Worm (Caenorhabditis elegans): ENCODE measurements around the gene F58A6.9.

The F58A6.9 gene

ce11 chrII:5181497-5181896 lies 22.8 kb upstream of the F58A6.9 start:
- TF ChIP-seq hmg-11 (tag; optimal IDR thresholded peaks at IDR 0.05): peak; percentile 49
- no peak for TF ChIP-seq R02D3.7 (tag; optimal IDR thresholded peaks at IDR 0.05)
- TF ChIP-seq nhr-23 (tag; optimal IDR thresholded peaks at IDR 0.05): peak; percentile 49
- TF ChIP-seq unc-62 (GFP tag; optimal IDR thresholded peaks at IDR 0.05): peak; percentile 60
- no peak for TF ChIP-seq nhr-28 (tag; optimal IDR thresholded peaks at IDR 0.05)
- TF ChIP-seq lsy-12 (tag; optimal IDR thresholded peaks at IDR 0.05): peak; percentile 56
- peak; percentile 40 for TF ChIP-seq fkh-10 (GFP tag; optimal IDR thresholded peaks at IDR 0.05)
- TF ChIP-seq daf-12 (tag; optimal IDR thresholded peaks at IDR 0.05): no peak
- TF ChIP-seq ztf-11 (tag; optimal IDR thresholded peaks at IDR 0.05): no peak
- TF ChIP-seq lin-15B (tag; optimal IDR thresholded peaks at IDR 0.05): peak; percentile 37
- no peak for TF ChIP-seq mml-1 (tag; optimal IDR thresholded peaks at IDR 0.05)
- TF ChIP-seq nhr-43 (tag; optimal IDR thresholded peaks at IDR 0.05; ENCODE audit: poor library complexity, severe bottlenecking): peak; percentile 63
- TF ChIP-seq nfya-1 (tag; optimal IDR thresholded peaks at IDR 0.05; ENCODE audit: insufficient read depth): peak; percentile 73
- TF ChIP-seq sea-2 (GFP tag; optimal IDR thresholded peaks at IDR 0.05): no peak
- no peak for TF ChIP-seq nhr-77 (tag; optimal IDR thresholded peaks at IDR 0.05)
- TF ChIP-seq ceh-28 (tag; optimal IDR thresholded peaks at IDR 0.05): peak; percentile 38
- TF ChIP-seq elt-3 (tag; optimal IDR thresholded peaks at IDR 0.05): no peak
- no peak for TF ChIP-seq eor-1 (tag; optimal IDR thresholded peaks at IDR 0.05)
- TF ChIP-seq ceh-9 (tag; optimal IDR thresholded peaks at IDR 0.05): no peak
- no peak for TF ChIP-seq nhr-11 (tag; optimal IDR thresholded peaks at IDR 0.05)
- no peak for TF ChIP-seq nhr-67 (tag; optimal IDR thresholded peaks at IDR 0.05)
- TF ChIP-seq mdl-1 (tag; optimal IDR thresholded peaks at IDR 0.05): peak; percentile 62
- TF ChIP-seq nhr-76 (tag; optimal IDR thresholded peaks at IDR 0.05): peak; percentile 34
- peak; percentile 63 for TF ChIP-seq egl-5 (tag; optimal IDR thresholded peaks at IDR 0.05)
- peak; percentile 37 for TF ChIP-seq snpc-4 (tag; optimal IDR thresholded peaks at IDR 0.05)
- TF ChIP-seq elt-1 (tag; optimal IDR thresholded peaks at IDR 0.05): peak; percentile 52
- no peak for TF ChIP-seq ZK546.5 (tag; optimal IDR thresholded peaks at IDR 0.05)
- peak; percentile 71 for TF ChIP-seq tbx-2 (tag; optimal IDR thresholded peaks at IDR 0.05)
- no peak for TF ChIP-seq fkh-2 (tag; optimal IDR thresholded peaks at IDR 0.05)
- no peak for TF ChIP-seq skn-1 (tag; optimal IDR thresholded peaks at IDR 0.05)
- TF ChIP-seq elt-2 (tag; optimal IDR thresholded peaks at IDR 0.05): peak; percentile 61
- no peak for TF ChIP-seq nhr-237 (tag; optimal IDR thresholded peaks at IDR 0.05)
- peak; percentile 71 for TF ChIP-seq lin-39 (tag; optimal IDR thresholded peaks at IDR 0.05)
- no peak for TF ChIP-seq pqm-1 (tag; optimal IDR thresholded peaks at IDR 0.05)
- TF ChIP-seq aly-2 (tag; optimal IDR thresholded peaks at IDR 0.05): no peak
- TF ChIP-seq nhr-25 (tag; optimal IDR thresholded peaks at IDR 0.05): peak; percentile 56
- TF ChIP-seq egl-27 (tag; optimal IDR thresholded peaks at IDR 0.05): no peak
- TF ChIP-seq nhr-12 (tag; optimal IDR thresholded peaks at IDR 0.05): no peak
- TF ChIP-seq fos-1 (tag; optimal IDR thresholded peaks at IDR 0.05): no peak
- peak; percentile 28 for TF ChIP-seq pha-4 (tag; optimal IDR thresholded peaks at IDR 0.05)
- TF ChIP-seq unc-39 (tag; optimal IDR thresholded peaks at IDR 0.05): no peak
- peak; percentile 59 for TF ChIP-seq jun-1 (tag; optimal IDR thresholded peaks at IDR 0.05)
- no peak for TF ChIP-seq ceh-16 (tag; optimal IDR thresholded peaks at IDR 0.05)
- TF ChIP-seq ama-1 (optimal IDR thresholded peaks at IDR 0.05): no peak
- TF ChIP-seq ceh-82 (tag; optimal IDR thresholded peaks at IDR 0.05): no peak
- TF ChIP-seq ztf-4 (tag; optimal IDR thresholded peaks at IDR 0.05): peak; percentile 46
- TF ChIP-seq zag-1 (tag; optimal IDR thresholded peaks at IDR 0.05): no peak

- TF ChIP-seq ama-1 (optimal IDR thresholded peaks at IDR 0.05) (peak; percentile 48), nhr-77 (tag; optimal IDR thresholded peaks at IDR 0.05) (no peak)
Measured at ce11 chrII:5180272-5180671, 21.6 kb upstream of the F58A6.9 start.

Measured in whole organism, L3 larva.